Worm (Caenorhabditis elegans): ENCODE data around the gene tpi-1.

- TF ChIP-seq nhr-76 (tag; optimal IDR thresholded peaks at IDR 0.05) = no peak
- TF ChIP-seq D1046.2 (GFP tag; IDR thresholded peaks at IDR 0.05) = no peak
- no peak for TF ChIP-seq dpl-1 (GFP tag; optimal IDR thresholded peaks at IDR 0.05)
- no peak for TF ChIP-seq nhr-237 (tag; optimal IDR thresholded peaks at IDR 0.05)
Observed at ce11 chrII:12051601-12052000, 12.7 kb upstream of the tpi-1 start.
